Worm (Caenorhabditis elegans): ENCODE results near the gene clec-124.

- TF ChIP-seq unc-62 (GFP tag; optimal IDR thresholded peaks at IDR 0.05 in 1 of 2): peak in 1 of 2 experiments; percentile 6
- TF ChIP-seq unc-62 (tag; optimal IDR thresholded peaks at IDR 0.05): no peak
- TF ChIP-seq F10B5.3 (tag; optimal IDR thresholded peaks at IDR 0.05): no peak
- no peak for TF ChIP-seq ama-1 (optimal IDR thresholded peaks at IDR 0.05)
- TF ChIP-seq madf-9 (GFP tag; conservative IDR thresholded peaks at IDR 0.05): no peak
- TF ChIP-seq ceh-28 (tag; optimal IDR thresholded peaks at IDR 0.05): no peak
- TF ChIP-seq ceh-82 (tag; optimal IDR thresholded peaks at IDR 0.05): no peak
Observed at ce11 chrII:3277686-3278085, 28.2 kb downstream of the clec-124 start, which contains the start of gene F02E11.4.

Data from whole organism, L4 larva.